Worm (Caenorhabditis elegans) whole organism, L4 larva: Measurements from ENCODE around the gene F47B10.4.

ENCODE experiments used
- F49E8.2 ChIP-seq: sonication (generic microtip); optimal IDR thresholded peaks from 2 replicates; lab custom pipeline; 2016; ENCODE audit warnings: missing compliant biosample characterization, mild to moderate bottlenecking, missing genetic modification characterization, borderline replicate concordance
- ZK337.2 ChIP-seq: fragments of 200-800 bp; sonication (Bioruptor generic); IDR thresholded peaks from 2 replicates; pipeline ENCODE4 v1.3.6; 2022; ENCODE audit warnings: missing genetic modification reagents, missing genetic modification characterization, missing compliant biosample characterization
- ZK546.5 ChIP-seq, 2 experiments: sonication (generic microtip); optimal IDR thresholded peaks; 2 replicates each; lab custom pipeline; 2017; ENCODE audit warnings: missing biosample characterization in 2 of 2, missing genetic modification characterization in 2 of 2
- cey-2 ChIP-seq: sonication (generic microtip); optimal IDR thresholded peaks from 3 replicates; lab custom pipeline; 2017; ENCODE audit warnings: missing genetic modification characterization, mild to moderate bottlenecking, missing compliant biosample characterization, antibody characterized with exemption, borderline replicate concordance; ENCODE audit not compliant: insufficient read depth
- daf-19 ChIP-seq: fragments of 200-800 bp; sonication (Bioruptor generic); conservative IDR thresholded peaks from 2 replicates; pipeline ENCODE4 v1.3.6; 2022; ENCODE audit warnings: missing genetic modification characterization, missing compliant biosample characterization
- dmd-6 ChIP-seq: fragments of 200-800 bp; sonication (Bioruptor generic); IDR thresholded peaks from 2 replicates; pipeline ENCODE4 v1.3.6; 2022; ENCODE audit warnings: missing genetic modification reagents, missing genetic modification characterization, missing compliant biosample characterization
- dmd-9 ChIP-seq: fragments of 200-800 bp; sonication (Bioruptor generic); IDR thresholded peaks from 2 replicates; pipeline ENCODE4 v1.3.6; 2022; ENCODE audit warnings: missing genetic modification reagents, missing genetic modification characterization, missing compliant biosample characterization
- nhr-237 ChIP-seq: sonication (generic microtip); optimal IDR thresholded peaks from 2 replicates; lab custom pipeline; 2017; ENCODE audit warnings: missing biosample characterization, missing genetic modification characterization
- nhr-76 ChIP-seq: fragments of 150-350 bp; optimal IDR thresholded peaks from 2 replicates; lab custom pipeline; 2014; ENCODE audit warnings: missing biosample characterization, missing genetic modification characterization
- unc-39 ChIP-seq: sonication (generic microtip); optimal IDR thresholded peaks from 2 replicates; lab custom pipeline; 2017; ENCODE audit warnings: missing biosample characterization, missing genetic modification characterization
- unc-62 ChIP-seq, 3 experiments: fragments of 150-350 bp in 1 of 3; sonication (generic microtip); optimal IDR thresholded peaks in 2 of 3; peaks in 1 of 3; 1 replicate in 1 of 3; 2 replicates in 2 of 3; lab custom pipeline; 2014 to 2017; ENCODE audit warnings: missing biosample characterization in 3 of 3, missing genetic modification characterization in 3 of 3, missing genetic modification reagents in 3 of 3, missing genotype in 1 of 3
- ztf-11 ChIP-seq: fragments of 150-350 bp; optimal IDR thresholded peaks from 2 replicates; lab custom pipeline; 2014; ENCODE audit warnings: missing biosample characterization, missing genetic modification characterization

- TF ChIP-seq cey-2 (tag; lab: Kevin White, UChicago) = no peak
- TF ChIP-seq unc-39 (tag; lab: Kevin White, UChicago) = no peak
- TF ChIP-seq dmd-9 (GFP tag; lab: Robert Waterston, UW) = no peak
- no peak for TF ChIP-seq ZK546.5 (tag; optimal IDR thresholded peaks at IDR 0.05; lab: Kevin White, UChicago)
- TF ChIP-seq F49E8.2 (tag; lab: Kevin White, UChicago) = no peak
- TF ChIP-seq unc-62 (GFP tag; optimal IDR thresholded peaks at IDR 0.05 in 1 of 2; lab: Kevin White, UChicago) = no peak
- TF ChIP-seq unc-62 (tag; optimal IDR thresholded peaks at IDR 0.05; lab: Kevin White, UChicago) = no peak
- no peak for TF ChIP-seq daf-19 (GFP tag; lab: Robert Waterston, UW)
- TF ChIP-seq nhr-237 (tag; lab: Kevin White, UChicago) = no peak
- TF ChIP-seq ZK337.2 (GFP tag; lab: Robert Waterston, UW) = no peak
- TF ChIP-seq ztf-11 (tag; lab: Kevin White, UChicago) = no peak
- no peak for TF ChIP-seq nhr-76 (tag; lab: Kevin White, UChicago)
- TF ChIP-seq dmd-6 = no peak
Observed at ce11 chrX:10902723-10903322, 11.8 kb downstream of the F47B10.4 start, which contains the start of gene acbp-3.
